Fruit fly (Drosophila melanogaster) whole organism, wandering third instar larva: ENCODE results near the gene Cox11.
A peak's percentile ranks its signal among the peaks of the same experiment; 100 is the strongest.

Experiments used
- Abd-B ChIP-seq: fragments of >200 bp; optimal IDR thresholded peaks from 2 replicates; lab custom pipeline; 2017; ENCODE audit warnings: missing biosample characterization, missing genetic modification characterization
- CG32264 ChIP-seq: fragments of 200-800 bp; sonication (Bioruptor generic); optimal IDR thresholded peaks from 2 replicates; lab custom pipeline; 2016; ENCODE audit warnings: missing biosample characterization, missing genetic modification characterization
- CG9705 ChIP-seq: fragments of 200-800 bp; sonication (Bioruptor generic); optimal IDR thresholded peaks from 2 replicates; lab custom pipeline; 2018; ENCODE audit warnings: missing biosample characterization, mild to moderate bottlenecking, missing genetic modification characterization
- CrebA ChIP-seq: fragments of 200-800 bp; sonication (Bioruptor generic); optimal IDR thresholded peaks from 2 replicates; lab custom pipeline; 2016; ENCODE audit warnings: missing biosample characterization, mild to moderate bottlenecking, missing genetic modification characterization, borderline replicate concordance
- Dfd ChIP-seq: fragments of >200 bp; optimal IDR thresholded peaks from 2 replicates; lab custom pipeline; 2017; ENCODE audit warnings: missing biosample characterization, missing genetic modification characterization
- GATAd ChIP-seq: sonication (Bioruptor generic); optimal IDR thresholded peaks from 2 replicates; lab custom pipeline; 2016; ENCODE audit warnings: missing biosample characterization, missing genetic modification characterization
- HLH106 ChIP-seq: fragments of 200-800 bp; optimal IDR thresholded peaks from 3 replicates; lab custom pipeline; 2019; ENCODE audit warnings: missing biosample characterization, mild to moderate bottlenecking, missing genetic modification characterization, moderate library complexity
- Hnf4 ChIP-seq: fragments of 200-800 bp; sonication (Bioruptor generic); optimal IDR thresholded peaks from 2 replicates; lab custom pipeline; 2016; ENCODE audit warnings: missing biosample characterization, mild to moderate bottlenecking, missing genetic modification characterization
- Hr78 ChIP-seq: fragments of >200 bp; optimal IDR thresholded peaks from 2 replicates; lab custom pipeline; 2017; ENCODE audit warnings: missing biosample characterization, missing genetic modification characterization
- Mio ChIP-seq: sonication (Bioruptor generic); optimal IDR thresholded peaks from 2 replicates; lab custom pipeline; 2016; ENCODE audit warnings: missing biosample characterization, missing genetic modification characterization
- Myc ChIP-seq: fragments of >200 bp; optimal IDR thresholded peaks from 2 replicates; lab custom pipeline; 2017
- Rel ChIP-seq, 2 experiments: fragments of 200-800 bp; sonication (Bioruptor generic) in 1 of 2; optimal IDR thresholded peaks; 2 replicates in 1 of 2; 3 replicates in 1 of 2; lab custom pipeline; 2016 to 2019; ENCODE audit warnings: mild to moderate bottlenecking in 2 of 2, missing biosample characterization in 2 of 2, missing genetic modification characterization in 2 of 2, moderate library complexity in 1 of 2
- Sp1 ChIP-seq: fragments of 200-800 bp; sonication (Bioruptor generic); optimal IDR thresholded peaks from 3 replicates; lab custom pipeline; 2019; ENCODE audit warnings: missing biosample characterization, mild to moderate bottlenecking, missing genetic modification characterization, moderate library complexity
- Vsx2 ChIP-seq: fragments of 200-300, 225-300 bp; sonication (Bioruptor generic); optimal IDR thresholded peaks from 2 replicates; lab custom pipeline; 2018; ENCODE audit warnings: missing biosample characterization, missing genetic modification characterization; ENCODE audit not compliant: partially characterized antibody
- br ChIP-seq: fragments of 200-800 bp; sonication (Bioruptor generic); optimal IDR thresholded peaks from 2 replicates; lab custom pipeline; 2016; ENCODE audit warnings: missing biosample characterization, missing genetic modification characterization
- brk ChIP-seq: fragments of 200-800 bp; sonication (Bioruptor generic); optimal IDR thresholded peaks from 2 replicates; lab custom pipeline; 2016; ENCODE audit warnings: missing biosample characterization, mild to moderate bottlenecking, missing genetic modification characterization
- dmrt93B ChIP-seq: fragments of 200-800 bp; sonication (Bioruptor generic); optimal IDR thresholded peaks from 2 replicates; lab custom pipeline; 2018; ENCODE audit warnings: missing biosample characterization, mild to moderate bottlenecking, missing genetic modification characterization
- dsf ChIP-seq: sonication (Bioruptor generic); optimal IDR thresholded peaks from 2 replicates; lab custom pipeline; 2016; ENCODE audit warnings: missing biosample characterization, missing genetic modification characterization, borderline replicate concordance
- ey ChIP-seq: fragments of 200-800 bp; sonication (Bioruptor generic); optimal IDR thresholded peaks from 2 replicates; lab custom pipeline; 2016; ENCODE audit warnings: missing biosample characterization, missing genetic modification characterization
- foxo ChIP-seq, 2 experiments: fragments of 200-800 bp; sonication (Bioruptor generic); optimal IDR thresholded peaks; 2 replicates in 1 of 2; 3 replicates in 1 of 2; lab custom pipeline; 2016 to 2017; ENCODE audit warnings: missing biosample characterization in 2 of 2, missing genetic modification characterization in 2 of 2
- fru ChIP-seq: fragments of 200-800 bp; sonication (Bioruptor generic); optimal IDR thresholded peaks from 3 replicates; lab custom pipeline; 2016; ENCODE audit warnings: missing biosample characterization, mild to moderate bottlenecking, missing genetic modification characterization
- h ChIP-seq: fragments of 200-800 bp; sonication (Bioruptor generic); optimal IDR thresholded peaks from 3 replicates; lab custom pipeline; 2016; ENCODE audit warnings: missing biosample characterization, mild to moderate bottlenecking, missing genetic modification characterization
- jim ChIP-seq: fragments of 175-275, 200-325 bp; sonication (Bioruptor generic); optimal IDR thresholded peaks from 2 replicates; lab custom pipeline; 2016; ENCODE audit warnings: missing biosample characterization, mild to moderate bottlenecking, missing genetic modification characterization
- lola ChIP-seq: fragments of >200 bp; optimal IDR thresholded peaks from 2 replicates; lab custom pipeline; 2017; ENCODE audit warnings: missing biosample characterization, missing genetic modification characterization
- pan ChIP-seq: fragments of >200 bp; optimal IDR thresholded peaks from 2 replicates; lab custom pipeline; 2017
- psq ChIP-seq: fragments of 200-800 bp; sonication (Bioruptor generic); optimal IDR thresholded peaks from 3 replicates; lab custom pipeline; 2017; ENCODE audit warnings: missing biosample characterization, mild to moderate bottlenecking, missing genetic modification characterization, moderate library complexity
- rgr ChIP-seq: fragments of 200-800 bp; sonication (Bioruptor generic); optimal IDR thresholded peaks from 3 replicates; lab custom pipeline; 2016; ENCODE audit warnings: missing biosample characterization, mild to moderate bottlenecking, missing genetic modification characterization
- sage ChIP-seq: fragments of 200-800 bp; sonication (Bioruptor generic); optimal IDR thresholded peaks from 2 replicates; lab custom pipeline; 2016; ENCODE audit warnings: missing biosample characterization, mild to moderate bottlenecking, missing genetic modification characterization
- sv ChIP-seq: fragments of 200-800 bp; sonication (Bioruptor generic); optimal IDR thresholded peaks from 3 replicates; lab custom pipeline; 2016; ENCODE audit warnings: missing biosample characterization, missing genetic modification characterization
- tai ChIP-seq: sonication (Bioruptor generic); optimal IDR thresholded peaks from 2 replicates; lab custom pipeline; 2016; ENCODE audit warnings: missing biosample characterization, missing genetic modification characterization
- usp ChIP-seq: fragments of >200 bp; optimal IDR thresholded peaks from 2 replicates; lab custom pipeline; 2017; ENCODE audit warnings: missing biosample characterization, missing genetic modification characterization
- woc ChIP-seq: sonication (Bioruptor generic); optimal IDR thresholded peaks from 2 replicates; lab custom pipeline; 2016; ENCODE audit warnings: missing biosample characterization, mild to moderate bottlenecking, missing genetic modification characterization

The Cox11 gene

dm6 chr2L:5492924-5493323 is 33.8 kb upstream of the Cox11 start (continued):
- TF ChIP-seq rgr (GFP tag; lab: Kevin White, UChicago) (peak; percentile 82), jim (GFP tag; lab: Kevin White, UChicago) (no peak), woc (GFP tag; lab: Kevin White, UChicago) (peak; percentile 80), GATAd (GFP tag; lab: Kevin White, UChicago) (no peak), dmrt93B (GFP tag; lab: Kevin White, UChicago) (peak; percentile 68), Myc (no peak), dsf (GFP tag; lab: Kevin White, UChicago) (no peak), Mio (GFP tag; lab: Kevin White, UChicago) (no peak), tai (GFP tag; lab: Kevin White, UChicago) (peak; percentile 66), br (GFP tag; lab: Kevin White, UChicago) (peak; percentile 81)

dm6 chr2L:5493907-5494404 is 32.8 kb upstream of the Cox11 start:
- TF ChIP-seq Vsx2 (GFP tag; lab: Kevin White, UChicago) (no peak), tai (GFP tag; lab: Kevin White, UChicago) (no peak), dsf (GFP tag; lab: Kevin White, UChicago) (no peak), sv (GFP tag; lab: Kevin White, UChicago) (no peak), Hnf4 (GFP tag; lab: Kevin White, UChicago) (no peak), Mio (GFP tag; lab: Kevin White, UChicago) (no peak), Myc (no peak), Abd-B (no peak), usp (GFP tag; lab: Kevin White, UChicago) (no peak), foxo (GFP tag; optimal IDR thresholded peaks at IDR 0.05; lab: Kevin White, UChicago) (no peak), HLH106 (tag; lab: Kevin White, UChicago) (no peak), jim (GFP tag; lab: Kevin White, UChicago) (no peak), sage (GFP tag; lab: Kevin White, UChicago) (no peak), dmrt93B (GFP tag; lab: Kevin White, UChicago) (no peak), woc (GFP tag; lab: Kevin White, UChicago) (no peak), pan (no peak), ey (GFP tag; lab: Kevin White, UChicago) (no peak)
- TF ChIP-seq, all 38 proteins: peak for 0

- no peak for TF ChIP-seq Rel (GFP tag; optimal IDR thresholded peaks at IDR 0.05; lab: Kevin White, UChicago)
- no peak for TF ChIP-seq Rel (tag; optimal IDR thresholded peaks at IDR 0.05; lab: Kevin White, UChicago)
- TF ChIP-seq dmrt93B (GFP tag; lab: Kevin White, UChicago) = no peak
- TF ChIP-seq CG9705 (GFP tag; lab: Kevin White, UChicago) = no peak
- TF ChIP-seq Hr78 = no peak
- TF ChIP-seq Mio (GFP tag; lab: Kevin White, UChicago) = no peak
- TF ChIP-seq h (GFP tag; lab: Kevin White, UChicago) = no peak
- TF ChIP-seq CrebA (GFP tag; lab: Kevin White, UChicago) = no peak
Observed at dm6 chr2L:5494808-5495356, 31.9 kb upstream of the Cox11 start.

dm6 chr2L:5496468-5497093 is 30.2 kb upstream of the Cox11 start:
- TF ChIP-seq rgr (GFP tag; lab: Kevin White, UChicago) (peak; percentile 13), h (GFP tag; lab: Kevin White, UChicago) (peak; percentile 15), Mio (GFP tag; lab: Kevin White, UChicago) (no peak), sv (GFP tag; lab: Kevin White, UChicago) (peak; percentile 5)

dm6 chr2L:5499458-5499857 is 27.3 kb upstream of the Cox11 start:
- no peak for TF ChIP-seq CrebA (GFP tag; lab: Kevin White, UChicago)
- TF ChIP-seq fru (GFP tag; lab: Kevin White, UChicago) = no peak
- no peak for TF ChIP-seq sage (GFP tag; lab: Kevin White, UChicago)

dm6 chr2L:5501335-5501734 is 25.4 kb upstream of the Cox11 start:
- no peak for TF ChIP-seq CG32264 (GFP tag; lab: Kevin White, UChicago)
- no peak for TF ChIP-seq Hr78
- no peak for TF ChIP-seq sv (GFP tag; lab: Kevin White, UChicago)
- no peak for TF ChIP-seq Mio (GFP tag; lab: Kevin White, UChicago)
- peak; percentile 72 for TF ChIP-seq psq
- peak; percentile 76 for TF ChIP-seq rgr (GFP tag; lab: Kevin White, UChicago)
- no peak for TF ChIP-seq CrebA (GFP tag; lab: Kevin White, UChicago)
- TF ChIP-seq lola (GFP tag; lab: Kevin White, UChicago) = no peak
- peak; percentile 72 for TF ChIP-seq brk (GFP tag; lab: Kevin White, UChicago)
- TF ChIP-seq Myc = no peak
- peak; percentile 68 for TF ChIP-seq woc (GFP tag; lab: Kevin White, UChicago)
- TF ChIP-seq jim (GFP tag; lab: Kevin White, UChicago) = no peak
- no peak for TF ChIP-seq Vsx2 (GFP tag; lab: Kevin White, UChicago)
- peak; percentile 80 for TF ChIP-seq ey (GFP tag; lab: Kevin White, UChicago)
- no peak for TF ChIP-seq Abd-B
- peak; percentile 84 for TF ChIP-seq h (GFP tag; lab: Kevin White, UChicago)
- TF ChIP-seq CG9705 (GFP tag; lab: Kevin White, UChicago) = peak; percentile 45
- peak; percentile 33 for TF ChIP-seq Rel (GFP tag; optimal IDR thresholded peaks at IDR 0.05; lab: Kevin White, UChicago)
- TF ChIP-seq Rel (tag; optimal IDR thresholded peaks at IDR 0.05; lab: Kevin White, UChicago) = peak; percentile 48
- peak; percentile 88 for TF ChIP-seq Sp1 (GFP tag; lab: Kevin White, UChicago)
- peak; percentile 72 for TF ChIP-seq br (GFP tag; lab: Kevin White, UChicago)
- TF ChIP-seq fru (GFP tag; lab: Kevin White, UChicago) = peak; percentile 87
- peak; percentile 34 for TF ChIP-seq sage (GFP tag; lab: Kevin White, UChicago)
- TF ChIP-seq Dfd = no peak
- peak in 1 of 2 experiments; percentile 81 for TF ChIP-seq foxo (GFP tag; optimal IDR thresholded peaks at IDR 0.05; lab: Kevin White, UChicago)
- TF ChIP-seq pan = no peak
- TF ChIP-seq Hnf4 (GFP tag; lab: Kevin White, UChicago) = peak; percentile 58
